Fruit fly (Drosophila melanogaster) Kc167 (cell line): Measurements from ENCODE around the gene Invadolysin.

ENCODE experiments used
- Myc ChIP-seq: fragments of >200 bp; optimal IDR thresholded peaks from 2 replicates; lab custom pipeline; 2017; ENCODE audit warnings: missing external identifiers
- Sin3A ChIP-seq: fragments of >200 bp; optimal IDR thresholded peaks from 2 replicates; lab custom pipeline; 2018; ENCODE audit warnings: missing external identifiers
- h ChIP-seq: fragments of >200 bp; optimal IDR thresholded peaks from 3 replicates; lab custom pipeline; 2018; ENCODE audit warnings: missing external identifiers
- insv ChIP-seq: fragments of >200 bp; optimal IDR thresholded peaks from 3 replicates; lab custom pipeline; 2018; ENCODE audit warnings: missing external identifiers
- psq ChIP-seq: fragments of >200 bp; optimal IDR thresholded peaks from 2 replicates; lab custom pipeline; 2017; ENCODE audit warnings: missing external identifiers
- ttk ChIP-seq: sonication (Bioruptor generic); optimal IDR thresholded peaks from 2 replicates; lab custom pipeline; 2017; ENCODE audit warnings: missing external identifiers

Invadolysin gene

DNA sequence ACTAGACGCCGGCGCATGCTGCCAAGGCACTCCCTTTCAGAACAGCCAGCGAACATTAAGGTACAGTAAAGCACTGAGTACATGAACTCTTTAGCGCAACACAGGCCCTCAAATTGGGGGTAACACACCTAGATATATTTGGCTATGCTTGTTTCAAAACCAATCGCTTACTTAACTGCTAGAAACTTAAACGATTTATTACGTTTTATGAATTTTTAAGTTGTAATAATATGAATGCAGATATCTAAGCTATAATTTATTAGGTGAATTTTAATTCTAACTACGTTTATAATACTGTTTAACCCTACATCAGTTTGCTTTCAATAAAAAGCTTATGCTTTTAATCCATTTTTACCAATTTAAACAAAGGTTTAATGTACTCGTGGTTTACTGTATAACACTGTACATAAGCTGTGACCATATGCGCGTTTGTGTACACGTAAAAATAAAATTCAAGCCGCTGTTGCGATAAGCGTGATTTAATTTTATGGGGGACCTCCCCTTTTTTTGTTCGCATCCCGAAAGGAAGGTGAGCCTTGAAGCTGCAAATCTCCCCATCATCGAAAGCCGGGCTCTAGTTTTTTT lies 32.6 kb downstream of the Invadolysin start:
- TF ChIP-seq psq: no peak
- TF ChIP-seq ttk (lab: Kevin White, UChicago): no peak
- no peak for TF ChIP-seq Sin3A (lab: Kevin White, UChicago)
- no peak for TF ChIP-seq h (lab: Kevin White, UChicago)
- no peak for TF ChIP-seq insv
- TF ChIP-seq Myc (lab: Kevin White, UChicago): no peak

DNA sequence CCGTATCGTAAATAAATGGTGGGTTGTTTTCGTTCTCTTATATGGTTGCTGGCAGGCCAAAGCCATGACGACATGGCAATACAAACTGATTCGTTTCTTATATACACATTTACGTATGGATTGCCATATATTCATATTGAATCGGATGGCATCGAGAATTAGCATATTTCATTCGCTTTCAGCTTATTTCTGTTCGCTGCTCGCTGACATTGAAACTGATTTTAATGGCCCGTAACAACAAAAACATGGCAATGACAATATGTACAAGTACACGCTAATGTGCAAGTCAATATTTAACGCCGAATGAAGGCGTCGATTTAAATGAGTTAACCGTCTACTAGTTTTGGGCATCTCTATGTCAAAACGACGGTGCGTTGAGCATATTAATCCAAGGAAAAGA lies 41.5 kb downstream of the Invadolysin start:
- no peak for TF ChIP-seq h (lab: Kevin White, UChicago)
- TF ChIP-seq psq: no peak
- no peak for TF ChIP-seq ttk (lab: Kevin White, UChicago)
- TF ChIP-seq Myc (lab: Kevin White, UChicago): no peak
- no peak for TF ChIP-seq insv
- no peak for TF ChIP-seq Sin3A (lab: Kevin White, UChicago)

DNA sequence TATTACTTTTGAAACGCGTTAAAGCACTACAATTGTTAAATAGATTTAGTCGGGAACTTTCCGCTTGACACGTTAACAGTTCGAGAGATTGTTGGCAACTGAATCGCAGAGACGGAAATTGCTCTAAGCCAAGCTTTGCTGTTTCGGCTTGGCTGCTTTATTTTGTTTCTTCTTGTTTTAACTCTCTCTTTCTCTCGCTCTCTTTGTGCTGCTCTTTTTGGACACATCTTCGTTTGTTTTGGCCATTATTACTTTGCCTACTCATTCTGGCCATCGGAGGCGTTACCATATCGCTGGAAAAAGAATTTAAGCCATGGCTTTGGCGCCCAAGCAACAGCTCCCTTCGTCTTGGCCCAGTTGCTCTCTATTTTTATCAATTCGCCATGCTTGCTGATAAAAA lies 45.1 kb downstream of the Invadolysin start, which contains the start of gene CG12814:
CG12814 (minus strand) TSS at position 84 of the 400 bp plus-strand sequence.
- TF ChIP-seq ttk (lab: Kevin White, UChicago) (no peak), Myc (lab: Kevin White, UChicago) (no peak), insv (no peak), h (lab: Kevin White, UChicago) (no peak), Sin3A (lab: Kevin White, UChicago) (no peak), psq (no peak)

DNA sequence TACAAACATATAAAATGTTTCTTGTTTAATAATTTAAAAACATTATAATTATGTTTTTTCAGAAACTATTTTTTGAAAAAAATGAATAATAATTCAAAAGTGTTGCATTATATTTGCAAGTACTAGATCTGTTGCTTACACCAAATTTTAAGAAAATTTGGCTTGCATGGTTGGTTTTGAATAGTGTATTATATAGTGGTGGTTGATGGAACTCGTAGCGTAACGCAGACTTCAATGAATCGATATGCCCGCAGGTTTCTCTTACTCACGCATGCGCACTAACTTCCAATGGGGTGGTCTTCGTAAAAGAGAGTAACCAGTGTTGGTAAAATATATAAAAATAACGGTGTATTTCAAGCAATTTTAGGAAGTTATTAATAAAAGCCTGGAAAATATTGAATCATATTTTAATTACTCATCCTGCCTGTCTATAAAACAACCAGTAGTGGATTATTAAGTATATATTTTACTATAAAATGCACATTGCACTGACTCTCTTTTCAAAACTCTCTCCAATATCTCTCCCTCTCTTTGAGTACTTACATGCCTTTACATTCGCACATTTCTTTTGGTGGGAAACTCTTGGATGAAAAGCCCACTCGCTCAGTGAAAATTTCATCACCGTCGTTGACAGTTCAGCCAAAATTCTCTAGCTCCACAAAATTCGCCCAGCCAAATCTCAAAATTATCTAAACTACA lies 45.8 kb downstream of the Invadolysin start, which contains the start of gene Syn:
Syn (plus strand) TSS at position 606 of the 699 bp plus-strand sequence.
- TF ChIP-seq ttk (lab: Kevin White, UChicago): no peak
- TF ChIP-seq h (lab: Kevin White, UChicago): no peak
- no peak for TF ChIP-seq psq
- TF ChIP-seq Sin3A (lab: Kevin White, UChicago): no peak
- TF ChIP-seq insv: no peak
- TF ChIP-seq Myc (lab: Kevin White, UChicago): no peak

DNA sequence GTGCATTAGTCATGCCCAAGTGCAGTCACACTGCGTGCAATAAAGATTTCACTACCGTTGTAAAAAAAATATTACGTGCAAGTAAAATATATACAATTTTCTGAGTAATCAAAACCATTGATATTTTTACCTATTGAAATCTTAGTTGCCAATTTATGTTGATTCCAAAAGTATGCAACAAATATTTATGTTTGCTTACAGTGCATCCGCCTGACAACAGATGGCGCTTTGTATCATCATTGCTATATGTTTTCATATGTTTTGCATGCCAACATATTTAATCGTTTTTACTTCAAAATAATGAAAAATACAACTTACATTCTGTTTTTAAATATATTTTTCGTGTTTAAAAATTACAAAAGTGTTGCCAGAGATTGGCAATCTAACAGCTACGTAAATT lies 59.1 kb downstream of the Invadolysin start:
- TF ChIP-seq psq (no peak), Myc (lab: Kevin White, UChicago) (no peak), h (lab: Kevin White, UChicago) (no peak), insv (no peak), ttk (lab: Kevin White, UChicago) (no peak), Sin3A (lab: Kevin White, UChicago) (no peak)

DNA sequence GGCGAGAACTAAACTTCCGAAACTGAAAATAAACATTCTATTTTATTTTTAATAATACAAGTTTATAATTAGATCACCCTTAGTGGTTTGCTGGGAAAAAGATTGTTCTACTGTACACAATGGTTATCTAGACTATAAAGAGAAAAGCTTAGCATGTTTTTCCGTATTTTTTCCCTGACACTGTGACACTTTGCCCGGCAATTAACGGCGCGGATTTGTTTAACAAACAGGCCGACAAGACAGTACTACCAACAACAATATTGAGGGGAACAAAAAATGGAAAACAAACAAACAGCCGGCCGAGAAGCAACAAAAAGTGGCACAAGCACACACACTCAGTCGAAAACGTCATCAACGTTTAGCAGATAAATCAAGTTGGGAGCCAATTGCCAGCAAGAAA lies 62.3 kb downstream of the Invadolysin start:
- TF ChIP-seq insv (no peak), ttk (lab: Kevin White, UChicago) (no peak), h (lab: Kevin White, UChicago) (no peak), psq (no peak), Sin3A (lab: Kevin White, UChicago) (no peak), Myc (lab: Kevin White, UChicago) (no peak)
